Worm (Caenorhabditis elegans): ENCODE data around the gene noca-2.

- TF ChIP-seq lin-39 (tag; optimal IDR thresholded peaks at IDR 0.05) = no peak
- no peak for TF ChIP-seq elt-3 (tag; optimal IDR thresholded peaks at IDR 0.05)
- TF ChIP-seq zag-1 (tag; optimal IDR thresholded peaks at IDR 0.05) = no peak
- no peak for TF ChIP-seq nhr-11 (tag; optimal IDR thresholded peaks at IDR 0.05)
- TF ChIP-seq fos-1 (tag; optimal IDR thresholded peaks at IDR 0.05) = no peak
- no peak for TF ChIP-seq unc-39 (tag; optimal IDR thresholded peaks at IDR 0.05)
- no peak for TF ChIP-seq mdl-1 (tag; optimal IDR thresholded peaks at IDR 0.05)
- no peak for TF ChIP-seq ama-1 (optimal IDR thresholded peaks at IDR 0.05)
- no peak for TF ChIP-seq egl-27 (tag; optimal IDR thresholded peaks at IDR 0.05)
- TF ChIP-seq unc-62 (GFP tag; optimal IDR thresholded peaks at IDR 0.05) = no peak
- TF ChIP-seq ztf-11 (tag; optimal IDR thresholded peaks at IDR 0.05) = no peak
- TF ChIP-seq nhr-25 (tag; optimal IDR thresholded peaks at IDR 0.05) = no peak
- TF ChIP-seq crh-2 (tag; optimal IDR thresholded peaks at IDR 0.05) = no peak
Measured at ce11 chrX:11621997-11622396, 44.9 kb upstream of the noca-2 start, which contains the start of gene sto-3.

Data from whole organism, L2 larva.